Fruit fly (Drosophila melanogaster) whole organism, wandering third instar larva: ENCODE data around the gene Dad1.

ENCODE experiments used
- Abd-B ChIP-seq: fragments of >200 bp; optimal IDR thresholded peaks from 2 replicates; lab custom pipeline; 2017; ENCODE audit warnings: missing biosample characterization, missing genetic modification characterization
- Dfd ChIP-seq: fragments of >200 bp; optimal IDR thresholded peaks from 2 replicates; lab custom pipeline; 2017; ENCODE audit warnings: missing biosample characterization, missing genetic modification characterization
- Hr83 ChIP-seq: fragments of 200-300 bp; sonication (Bioruptor generic); optimal IDR thresholded peaks from 2 replicates; lab custom pipeline; 2016; ENCODE audit warnings: missing biosample characterization, mild to moderate bottlenecking, missing genetic modification characterization, moderate library complexity; ENCODE audit not compliant: poor library complexity, severe bottlenecking
- Mio ChIP-seq: sonication (Bioruptor generic); optimal IDR thresholded peaks from 2 replicates; lab custom pipeline; 2016; ENCODE audit warnings: missing biosample characterization, missing genetic modification characterization
- Myc ChIP-seq: fragments of >200 bp; optimal IDR thresholded peaks from 2 replicates; lab custom pipeline; 2017
- dl ChIP-seq, 2 experiments: fragments of 175-275, 200-275 bp in 1 of 2; fragments of 200-275 bp in 1 of 2; sonication (Bioruptor generic); optimal IDR thresholded peaks; lab custom pipeline; 2018; ENCODE audit warnings: mild to moderate bottlenecking in 2 of 2, missing biosample characterization in 2 of 2, missing genetic modification characterization in 2 of 2, moderate library complexity in 2 of 2; ENCODE audit not compliant: partially characterized antibody in 2 of 2, insufficient read depth in 1 of 2
- foxo ChIP-seq, 2 experiments: fragments of 200-800 bp; sonication (Bioruptor generic); optimal IDR thresholded peaks; 2 replicates in 1 of 2; 3 replicates in 1 of 2; lab custom pipeline; 2016 to 2017; ENCODE audit warnings: missing biosample characterization in 2 of 2, missing genetic modification characterization in 2 of 2
- lola ChIP-seq: fragments of >200 bp; optimal IDR thresholded peaks from 2 replicates; lab custom pipeline; 2017; ENCODE audit warnings: missing biosample characterization, missing genetic modification characterization
- psq ChIP-seq: fragments of 200-800 bp; sonication (Bioruptor generic); optimal IDR thresholded peaks from 3 replicates; lab custom pipeline; 2017; ENCODE audit warnings: missing biosample characterization, mild to moderate bottlenecking, missing genetic modification characterization, moderate library complexity
- sage ChIP-seq: fragments of 200-800 bp; sonication (Bioruptor generic); optimal IDR thresholded peaks from 2 replicates; lab custom pipeline; 2016; ENCODE audit warnings: missing biosample characterization, mild to moderate bottlenecking, missing genetic modification characterization

DNA sequence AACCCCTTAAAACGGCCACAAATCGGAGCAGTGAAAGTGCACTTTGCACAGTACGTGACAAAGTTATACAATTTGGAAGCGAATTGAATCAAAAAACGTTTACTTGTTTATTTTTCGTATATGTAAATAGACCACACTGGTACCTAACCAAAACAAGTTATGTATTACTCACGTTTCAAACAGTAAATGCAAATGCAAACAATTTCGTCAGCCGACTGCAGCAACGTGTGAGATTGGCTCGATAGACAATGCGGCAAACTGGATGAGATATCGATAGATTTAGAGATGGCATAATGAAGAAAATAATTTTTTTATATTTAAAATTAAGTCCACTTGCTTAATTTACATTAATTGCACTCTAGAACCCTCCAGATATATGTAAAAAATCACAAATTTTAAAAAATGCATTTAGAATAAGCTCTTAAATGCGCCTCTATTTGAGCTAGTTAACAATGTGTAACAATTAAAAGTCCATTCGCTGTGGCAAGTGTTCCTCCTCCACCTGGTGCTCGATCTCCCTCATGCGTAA, 2.4 kb downstream of the Dad1 start, which contains the start of gene AlaRS:
- no peak for TF ChIP-seq Hr83 (GFP tag; lab: Kevin White, UChicago)
- TF ChIP-seq psq: peak; percentile 52
- TF ChIP-seq dl (GFP tag; optimal IDR thresholded peaks at IDR 0.05; lab: Kevin White, UChicago; ENCODE audit: insufficient read depth in 1 of 2, partially characterized antibody in 2 of 2): no peak
- TF ChIP-seq Mio (GFP tag; lab: Kevin White, UChicago): no peak
- TF ChIP-seq sage (GFP tag; lab: Kevin White, UChicago): peak; percentile 70
- TF ChIP-seq Dfd (GFP tag; lab: Kevin White, UChicago): no peak
- TF ChIP-seq lola (GFP tag; lab: Kevin White, UChicago): no peak
- TF ChIP-seq Abd-B (GFP tag; lab: Kevin White, UChicago): no peak
- no peak for TF ChIP-seq Myc
- peak in 1 of 2 experiments; percentile 66 for TF ChIP-seq foxo (GFP tag; optimal IDR thresholded peaks at IDR 0.05; lab: Kevin White, UChicago)
